Fruit fly (Drosophila melanogaster) whole organism, embryonic: Measurements from ENCODE around the gene CG10602.

ENCODE experiments used
- Adf1 ChIP-seq: fragments of 200-800 bp; sonication (Bioruptor generic); IDR thresholded peaks from 2 replicates; pipeline ENCODE4 v1.3.6; 2022; ENCODE audit warnings: missing biosample characterization, missing genetic modification characterization
- Atf3 ChIP-seq: fragments of 200-800 bp; sonication (Bioruptor generic); optimal IDR thresholded peaks from 3 replicates; lab custom pipeline; 2016; ENCODE audit warnings: missing biosample characterization, missing genetic modification characterization
- CG10209 ChIP-seq: fragments of 200-800 bp; sonication (Bioruptor generic); optimal IDR thresholded peaks from 3 replicates; lab custom pipeline; 2017; ENCODE audit warnings: missing biosample characterization, mild to moderate bottlenecking, missing genetic modification characterization, missing genetic modification reagents
- CG10321 ChIP-seq: fragments of 200-800 bp; sonication (Bioruptor generic); IDR thresholded peaks from 2 replicates; pipeline ENCODE4 v1.3.6; 2022; ENCODE audit warnings: missing biosample characterization, missing genetic modification characterization
- CG10565 ChIP-seq: fragments of 200-800 bp; sonication (Bioruptor generic); optimal IDR thresholded peaks from 3 replicates; lab custom pipeline; 2016; ENCODE audit warnings: missing biosample characterization, mild to moderate bottlenecking, missing genetic modification characterization
- CG12104 ChIP-seq: fragments of 200-800 bp; sonication (Bioruptor generic); optimal IDR thresholded peaks from 3 replicates; lab custom pipeline; 2016; ENCODE audit warnings: missing biosample characterization, missing genetic modification characterization
- CG15073 ChIP-seq: fragments of 200-800 bp; sonication (Bioruptor generic); optimal IDR thresholded peaks from 2 replicates; lab custom pipeline; 2016; ENCODE audit warnings: missing biosample characterization, missing genetic modification characterization
- CG17359 ChIP-seq: fragments of 200-800 bp; sonication (Bioruptor generic); optimal IDR thresholded peaks from 3 replicates; lab custom pipeline; 2018; ENCODE audit warnings: missing biosample characterization, mild to moderate bottlenecking, missing genetic modification characterization, moderate library complexity
- CG17385 ChIP-seq: fragments of 200-800 bp; sonication (Bioruptor generic); optimal IDR thresholded peaks from 3 replicates; lab custom pipeline; 2018; ENCODE audit warnings: missing biosample characterization, mild to moderate bottlenecking, missing genetic modification characterization
- CG18599 ChIP-seq: fragments of 200-800 bp; sonication (Bioruptor generic); optimal IDR thresholded peaks from 3 replicates; lab custom pipeline; 2017; ENCODE audit warnings: missing biosample characterization, missing genetic modification characterization, mild to moderate bottlenecking, moderate library complexity, missing genetic modification reagents
- CG2202 ChIP-seq: fragments of 200-800 bp; sonication (Bioruptor generic); optimal IDR thresholded peaks from 2 replicates; lab custom pipeline; 2018; ENCODE audit warnings: missing biosample characterization, mild to moderate bottlenecking, missing genetic modification characterization
- CG34224 ChIP-seq: fragments of 200-800 bp; sonication (Bioruptor generic); IDR thresholded peaks from 3 replicates; pipeline ENCODE4 v1.3.6; 2022; ENCODE audit warnings: missing biosample characterization, missing genetic modification characterization; ENCODE audit not compliant: partially characterized antibody
- CG3847 ChIP-seq: fragments of 200-800 bp; sonication (Bioruptor generic); IDR thresholded peaks from 2 replicates; pipeline ENCODE4 v1.3.6; 2022; ENCODE audit warnings: missing biosample characterization, missing genetic modification characterization
- CG4404 ChIP-seq: fragments of 200-800 bp; sonication (Bioruptor generic); IDR thresholded peaks from 2 replicates; pipeline ENCODE4 v1.3.6; 2022; ENCODE audit warnings: missing biosample characterization, missing genetic modification characterization
- CG5245 ChIP-seq: fragments of 200-800 bp; sonication (Bioruptor generic); optimal IDR thresholded peaks from 3 replicates; lab custom pipeline; 2016; ENCODE audit warnings: missing biosample characterization, missing genetic modification characterization
- CG7786 ChIP-seq: fragments of 200-800 bp; sonication (Bioruptor generic); optimal IDR thresholded peaks from 2 replicates; lab custom pipeline; 2016; ENCODE audit warnings: missing biosample characterization, missing genetic modification characterization
- CG8765 ChIP-seq: fragments of 200-800 bp; sonication (Bioruptor generic); IDR thresholded peaks from 2 replicates; pipeline ENCODE4 v1.3.6; 2022; ENCODE audit warnings: missing biosample characterization, missing genetic modification characterization
- CrebB ChIP-seq: fragments of 200-800 bp; sonication (Bioruptor generic); optimal IDR thresholded peaks from 3 replicates; lab custom pipeline; 2018; ENCODE audit warnings: missing biosample characterization, mild to moderate bottlenecking, missing genetic modification characterization
- Dad ChIP-seq: fragments of 200-800 bp; sonication (Bioruptor generic); optimal IDR thresholded peaks from 3 replicates; lab custom pipeline; 2016; ENCODE audit warnings: missing biosample characterization, missing genetic modification characterization
- Med ChIP-seq: fragments of 200-800 bp; sonication (Bioruptor generic); peaks from one replicate; lab custom pipeline; 2016; ENCODE audit warnings: missing biosample characterization, missing genetic modification characterization, mild to moderate bottlenecking, inconsistent platforms, moderate library complexity
- Nf-YB ChIP-seq: fragments of 200-800 bp; sonication (Bioruptor generic); optimal IDR thresholded peaks from 3 replicates; lab custom pipeline; 2019; ENCODE audit warnings: missing biosample characterization, mild to moderate bottlenecking, missing genetic modification characterization, moderate library complexity
- Nf-YC ChIP-seq: fragments of 200-800 bp; optimal IDR thresholded peaks from 3 replicates; lab custom pipeline; 2019; ENCODE audit warnings: missing biosample characterization, mild to moderate bottlenecking, missing genetic modification characterization, moderate library complexity
- Sox100B ChIP-seq: fragments of 200-800 bp; sonication (Bioruptor generic); optimal IDR thresholded peaks from 3 replicates; lab custom pipeline; 2018; ENCODE audit warnings: missing biosample characterization, mild to moderate bottlenecking, missing genetic modification characterization
- Ssrp ChIP-seq: fragments of 200-800 bp; sonication (Bioruptor generic); optimal IDR thresholded peaks from 2 replicates; lab custom pipeline; 2018; ENCODE audit warnings: missing biosample characterization, mild to moderate bottlenecking, missing genetic modification characterization, moderate library complexity
- Xrp1 ChIP-seq: fragments of 200-800 bp; sonication (Bioruptor generic); IDR thresholded peaks from 2 replicates; pipeline ENCODE4 v1.3.6; 2022; ENCODE audit warnings: missing biosample characterization, missing genetic modification characterization
- aop ChIP-seq: fragments of 200-800 bp; sonication (Bioruptor generic); IDR thresholded peaks from 2 replicates; pipeline ENCODE4 v1.3.6; 2022; ENCODE audit warnings: missing biosample characterization, missing genetic modification characterization
- ase ChIP-seq: fragments of 200-800 bp; sonication (Bioruptor generic); IDR thresholded peaks from 3 replicates; pipeline ENCODE4 v1.3.6; 2022; ENCODE audit warnings: missing biosample characterization, missing genetic modification characterization
- bbx ChIP-seq: fragments of 200-800 bp; sonication (Bioruptor generic); IDR thresholded peaks from 2 replicates; pipeline ENCODE4 v1.3.6; 2022; ENCODE audit warnings: missing biosample characterization, missing genetic modification characterization; ENCODE audit not compliant: partially characterized antibody
- cad ChIP-seq: fragments of >200 bp; optimal IDR thresholded peaks from 2 replicates; lab custom pipeline; 2017; ENCODE audit warnings: missing biosample characterization, missing genetic modification characterization
- crol ChIP-seq: fragments of 200-800 bp; sonication (Bioruptor generic); IDR thresholded peaks from 2 replicates; pipeline ENCODE4 v1.3.6; 2022; ENCODE audit warnings: missing biosample characterization, missing genetic modification characterization
- ems ChIP-seq: fragments of 200-800 bp; sonication (Bioruptor generic); optimal IDR thresholded peaks from 3 replicates; lab custom pipeline; 2016; ENCODE audit warnings: missing biosample characterization, missing genetic modification characterization
- ewg ChIP-seq: fragments of 200-800 bp; sonication (Bioruptor generic); optimal IDR thresholded peaks from 3 replicates; lab custom pipeline; 2017; ENCODE audit warnings: mild to moderate bottlenecking, missing biosample characterization, missing genetic modification reagents, missing genetic modification characterization
- gcm ChIP-seq: fragments of 200-800 bp; sonication (Bioruptor generic); optimal IDR thresholded peaks from 2 replicates; lab custom pipeline; 2019; ENCODE audit warnings: missing biosample characterization, mild to moderate bottlenecking, missing genetic modification characterization, moderate library complexity
- gfzf ChIP-seq: fragments of 200-800 bp; sonication (Bioruptor generic); optimal IDR thresholded peaks from 2 replicates; lab custom pipeline; 2016; ENCODE audit warnings: missing biosample characterization, mild to moderate bottlenecking, missing genetic modification characterization, moderate library complexity
- gsb ChIP-seq: fragments of 200-800 bp; sonication (Bioruptor generic); IDR thresholded peaks from 2 replicates; pipeline ENCODE4 v1.3.6; 2022; ENCODE audit warnings: missing biosample characterization, missing genetic modification characterization
- hb ChIP-seq: fragments of 200-800 bp; sonication (Bioruptor generic); IDR thresholded peaks from 3 replicates; pipeline ENCODE4 v1.3.6; 2022; ENCODE audit warnings: missing biosample characterization, missing genetic modification characterization; ENCODE audit not compliant: partially characterized antibody
- nmo ChIP-seq: fragments of 200-800 bp; sonication (Bioruptor generic); optimal IDR thresholded peaks from 2 replicates; lab custom pipeline; 2018; ENCODE audit warnings: missing biosample characterization, mild to moderate bottlenecking, missing genetic modification characterization, moderate library complexity
- nom ChIP-seq: fragments of 200-800 bp; sonication (Bioruptor generic); optimal IDR thresholded peaks from 2 replicates; lab custom pipeline; 2017; ENCODE audit warnings: missing biosample characterization, missing genetic modification characterization, mild to moderate bottlenecking, moderate library complexity, missing genetic modification reagents
- oc ChIP-seq: fragments of 200-800 bp; sonication (Bioruptor generic); optimal IDR thresholded peaks from 2 replicates; lab custom pipeline; 2018; ENCODE audit warnings: missing biosample characterization, mild to moderate bottlenecking, missing genetic modification characterization, moderate library complexity
- prd ChIP-seq, 3 experiments: fragments of >200 bp in 2 of 3; fragments of 200-800 bp in 1 of 3; sonication (Bioruptor generic) in 1 of 3; optimal IDR thresholded peaks in 2 of 3; IDR thresholded peaks in 1 of 3; 2 replicates in 2 of 3; 3 replicates in 1 of 3; pipeline versions ENCODE4 v1.3.6 to Lab custom; 2017 to 2022; ENCODE audit warnings: missing biosample characterization in 1 of 3, missing genetic modification characterization in 1 of 3
- slbo ChIP-seq: fragments of 200-800 bp; sonication (Bioruptor generic); IDR thresholded peaks from 2 replicates; pipeline ENCODE4 v1.3.6; 2022; ENCODE audit warnings: missing biosample characterization, missing genetic modification characterization
- stc ChIP-seq: fragments of 200-800 bp; sonication (Bioruptor generic); IDR thresholded peaks from 2 replicates; pipeline ENCODE4 v1.3.6; 2022; ENCODE audit warnings: missing biosample characterization, missing genetic modification characterization
- tap ChIP-seq: fragments of 200-800 bp; optimal IDR thresholded peaks from 3 replicates; lab custom pipeline; 2019; ENCODE audit warnings: missing biosample characterization, mild to moderate bottlenecking, missing genetic modification characterization, moderate library complexity
- tin ChIP-seq: fragments of 200-800 bp; sonication (Bioruptor generic); optimal IDR thresholded peaks from 3 replicates; lab custom pipeline; 2016; ENCODE audit warnings: missing biosample characterization, missing genetic modification characterization
- vfl ChIP-seq: fragments of 200-800 bp; sonication (Bioruptor generic); optimal IDR thresholded peaks from 2 replicates; lab custom pipeline; 2016; ENCODE audit warnings: missing biosample characterization, missing genetic modification characterization
- wor ChIP-seq: fragments of 200-800 bp; sonication (Bioruptor generic); IDR thresholded peaks from 2 replicates; pipeline ENCODE4 v1.3.6; 2022; ENCODE audit warnings: missing biosample characterization, missing genetic modification characterization
- z ChIP-seq: fragments of 200-800 bp; sonication (Bioruptor generic); IDR thresholded peaks from 3 replicates; pipeline ENCODE4 v1.3.6; 2022; ENCODE audit warnings: missing biosample characterization, missing genetic modification characterization
- zfh2 ChIP-seq: fragments of 200-800 bp; sonication (Bioruptor generic); optimal IDR thresholded peaks from 2 replicates; lab custom pipeline; 2016; ENCODE audit warnings: missing biosample characterization, missing genetic modification characterization

The CG10602 gene

dm6 chr2L:18886904-18887303 lies 27.9 kb upstream of the CG10602 start (continued):
- TF ChIP-seq CG12104 (GFP tag; lab: Kevin White, UChicago) (no peak), CG10321 (GFP tag; lab: Robert Waterston, UW) (peak; percentile 66; the same call in 1 of the 2 replicates), Nf-YB (GFP tag; lab: Kevin White, UChicago) (peak; percentile 49), z (GFP tag; lab: Robert Waterston, UW) (no peak), CG8765 (GFP tag; lab: Robert Waterston, UW) (no peak), cad (GFP tag; lab: Kevin White, UChicago) (no peak), CG34224 (no peak), Ssrp (tag; lab: Kevin White, UChicago) (no peak), Dad (GFP tag; lab: Kevin White, UChicago) (no peak), CG17385 (GFP tag; lab: Kevin White, UChicago) (no peak), gfzf (GFP tag; lab: Kevin White, UChicago) (no peak), CG10565 (GFP tag; lab: Kevin White, UChicago) (no peak), Med (peak; percentile 11), CG7786 (GFP tag; lab: Kevin White, UChicago) (no peak), slbo (GFP tag; lab: Robert Waterston, UW) (no peak), gcm (GFP tag; lab: Kevin White, UChicago) (no peak), nom (no peak), CG17359 (tag; lab: Kevin White, UChicago) (no peak), bbx (GFP tag; lab: Robert Waterston, UW) (no peak), CG5245 (no peak), stc (GFP tag; lab: Robert Waterston, UW) (no peak), Xrp1 (GFP tag; lab: Robert Waterston, UW) (no peak), zfh2 (GFP tag; lab: Kevin White, UChicago) (no peak), oc (tag; lab: Kevin White, UChicago) (no peak), Sox100B (no peak), CG2202 (tag; lab: Kevin White, UChicago) (no peak), Adf1 (GFP tag; lab: Robert Waterston, UW) (no peak), ewg (GFP tag; lab: Kevin White, UChicago) (peak; percentile 85), prd (optimal IDR thresholded peaks at IDR 0.05; lab: Kevin White, UChicago) (no peak), prd (GFP tag; IDR thresholded peaks at IDR 0.05; lab: Robert Waterston, UW) (no peak), crol (GFP tag; lab: Robert Waterston, UW) (peak; percentile 35), CG15073 (no peak), hb (GFP tag; lab: Robert Waterston, UW) (0 out of 3 replicates have a peak, but pooled peaks have one; percentile 9), CG18599 (GFP tag; lab: Kevin White, UChicago) (no peak), Nf-YC (tag; lab: Kevin White, UChicago) (peak; percentile 72), CG3847 (GFP tag; lab: Robert Waterston, UW) (0 out of 2 replicates have a peak, but pooled peaks have one; percentile 6), tap (tag; lab: Kevin White, UChicago) (no peak), nmo (GFP tag; lab: Kevin White, UChicago) (no peak), wor (no peak), tin (GFP tag; lab: Kevin White, UChicago) (no peak), ems (GFP tag; lab: Kevin White, UChicago) (no peak), CG10209 (GFP tag; lab: Kevin White, UChicago) (no peak), gsb (GFP tag; lab: Robert Waterston, UW) (no peak), vfl (no peak), ase (no peak), CrebB (tag; lab: Kevin White, UChicago) (no peak), Atf3 (GFP tag; lab: Kevin White, UChicago) (no peak), CG4404 (GFP tag; lab: Robert Waterston, UW) (no peak), aop (GFP tag; lab: Robert Waterston, UW) (no peak)
- TF ChIP-seq, all 482 proteins: peak for 12
